Fruit fly (Drosophila melanogaster) whole organism, embryonic: Measurements from ENCODE around the gene CG7054.
A peak's percentile ranks its signal among the peaks of the same experiment; 100 is the strongest.

ENCODE experiments used
- BEAF-32 ChIP-seq: fragments of 200-800 bp; sonication (Bioruptor generic); optimal IDR thresholded peaks from 3 replicates; lab custom pipeline; 2017; ENCODE audit warnings: missing biosample characterization, missing genetic modification characterization, mild to moderate bottlenecking, moderate library complexity, missing genetic modification reagents
- Bdp1 ChIP-seq: fragments of 200-800 bp; sonication (Bioruptor generic); optimal IDR thresholded peaks from 3 replicates; lab custom pipeline; 2016; ENCODE audit warnings: missing biosample characterization, missing genetic modification characterization
- C15 ChIP-seq: fragments of 200-800 bp; sonication (Bioruptor generic); IDR thresholded peaks from 3 replicates; pipeline ENCODE4 v1.3.6; 2022; ENCODE audit warnings: missing biosample characterization, missing genetic modification characterization
- CG11093 ChIP-seq: fragments of 200-800 bp; sonication (Bioruptor generic); IDR thresholded peaks from 3 replicates; pipeline ENCODE4 v1.3.6; 2022; ENCODE audit warnings: missing biosample characterization, missing genetic modification characterization
- CG11560 ChIP-seq: fragments of 200-800 bp; sonication (Bioruptor generic); IDR thresholded peaks from 3 replicates; pipeline ENCODE4 v1.3.6; 2022; ENCODE audit warnings: missing biosample characterization, missing genetic modification characterization
- CG12071 ChIP-seq: fragments of 200-800 bp; sonication (Bioruptor generic); optimal IDR thresholded peaks from 3 replicates; lab custom pipeline; 2018; ENCODE audit warnings: missing biosample characterization, mild to moderate bottlenecking, missing genetic modification characterization
- CG12299 ChIP-seq: fragments of 200-800 bp; sonication (Bioruptor generic); optimal IDR thresholded peaks from 2 replicates; lab custom pipeline; 2018; ENCODE audit warnings: missing biosample characterization, mild to moderate bottlenecking, missing genetic modification characterization
- CG12391 ChIP-seq: fragments of 200-800 bp; sonication (Bioruptor generic); optimal IDR thresholded peaks from 3 replicates; lab custom pipeline; 2018; ENCODE audit warnings: missing biosample characterization, mild to moderate bottlenecking, missing genetic modification characterization, moderate library complexity
- CG13894 ChIP-seq: fragments of 200-800 bp; sonication (Bioruptor generic); optimal IDR thresholded peaks from 3 replicates; lab custom pipeline; 2018; ENCODE audit warnings: missing biosample characterization, mild to moderate bottlenecking, missing genetic modification characterization, moderate library complexity
- CG14441 ChIP-seq: fragments of 200-800 bp; sonication (Bioruptor generic); IDR thresholded peaks from 2 replicates; pipeline ENCODE4 v1.3.6; 2022; ENCODE audit warnings: missing biosample characterization, missing genetic modification characterization
- CG14710 ChIP-seq: fragments of 200-800 bp; sonication (Bioruptor generic); optimal IDR thresholded peaks from 3 replicates; lab custom pipeline; 2019; ENCODE audit warnings: missing biosample characterization, mild to moderate bottlenecking, missing genetic modification characterization, moderate library complexity
- CG1529 ChIP-seq: fragments of 200-800 bp; sonication (Bioruptor generic); optimal IDR thresholded peaks from 3 replicates; lab custom pipeline; 2018; ENCODE audit warnings: missing biosample characterization, missing genetic modification characterization
- CG15696 ChIP-seq: fragments of 200-800 bp; sonication (Bioruptor generic); optimal IDR thresholded peaks from 2 replicates; lab custom pipeline; 2019; ENCODE audit warnings: missing biosample characterization, mild to moderate bottlenecking, missing genetic modification characterization, moderate library complexity
- CG1602 ChIP-seq: fragments of 200-800 bp; sonication (Bioruptor generic); optimal IDR thresholded peaks from 3 replicates; lab custom pipeline; 2016; ENCODE audit warnings: missing biosample characterization, missing genetic modification characterization
- CG17361 ChIP-seq: fragments of 200-800 bp; sonication (Bioruptor generic); IDR thresholded peaks from 3 replicates; pipeline ENCODE4 v1.3.6; 2022; ENCODE audit warnings: missing biosample characterization, missing genetic modification characterization
- CG31365 ChIP-seq: fragments of 200-800 bp; sonication (Bioruptor generic); optimal IDR thresholded peaks from 2 replicates; lab custom pipeline; 2018; ENCODE audit warnings: missing biosample characterization, mild to moderate bottlenecking, missing genetic modification characterization
- CG3281 ChIP-seq: fragments of 200-800 bp; sonication (Bioruptor generic); optimal IDR thresholded peaks from 3 replicates; lab custom pipeline; 2017; ENCODE audit warnings: missing biosample characterization, mild to moderate bottlenecking, missing genetic modification characterization
- CG33213 ChIP-seq: fragments of 200-800 bp; sonication (Bioruptor generic); optimal IDR thresholded peaks from 3 replicates; lab custom pipeline; 2016; ENCODE audit warnings: missing biosample characterization, missing genetic modification characterization
- CG3847 ChIP-seq: fragments of 200-800 bp; sonication (Bioruptor generic); IDR thresholded peaks from 2 replicates; pipeline ENCODE4 v1.3.6; 2022; ENCODE audit warnings: missing biosample characterization, missing genetic modification characterization
- CG3995 ChIP-seq: fragments of 200-800 bp; sonication (Bioruptor generic); optimal IDR thresholded peaks from 3 replicates; lab custom pipeline; 2016; ENCODE audit warnings: missing biosample characterization, missing genetic modification characterization
- CG4282 ChIP-seq: fragments of 200-800 bp; sonication (Bioruptor generic); optimal IDR thresholded peaks from 2 replicates; lab custom pipeline; 2016; ENCODE audit warnings: missing biosample characterization, missing genetic modification characterization
- CG4617 ChIP-seq: fragments of 200-800 bp; sonication (Bioruptor generic); optimal IDR thresholded peaks from 3 replicates; lab custom pipeline; 2016; ENCODE audit warnings: missing biosample characterization, missing genetic modification characterization, borderline replicate concordance
- CG6683 ChIP-seq: fragments of 200-800 bp; sonication (Bioruptor generic); optimal IDR thresholded peaks from 2 replicates; lab custom pipeline; 2017; ENCODE audit warnings: missing biosample characterization, mild to moderate bottlenecking, missing genetic modification characterization, missing genetic modification reagents
- CG6791 ChIP-seq: fragments of 200-800 bp; sonication (Bioruptor generic); IDR thresholded peaks from 3 replicates; pipeline ENCODE4 v1.3.6; 2022; ENCODE audit warnings: missing biosample characterization, missing genetic modification characterization; ENCODE audit not compliant: partially characterized antibody
- Dek ChIP-seq: fragments of 200-800 bp; sonication (Bioruptor generic); optimal IDR thresholded peaks from 3 replicates; lab custom pipeline; 2019; ENCODE audit warnings: missing biosample characterization, mild to moderate bottlenecking, missing genetic modification characterization, moderate library complexity
- Dll ChIP-seq: fragments of 200-800 bp; sonication (Bioruptor generic); IDR thresholded peaks from 4 replicates; pipeline ENCODE4 v1.3.6; 2022; ENCODE audit warnings: missing biosample characterization, missing genetic modification characterization; ENCODE audit not compliant: partially characterized antibody
- ERR ChIP-seq: fragments of 200-800 bp; sonication (Bioruptor generic); optimal IDR thresholded peaks from 2 replicates; lab custom pipeline; 2016; ENCODE audit warnings: missing biosample characterization, missing genetic modification characterization
- Fer1 ChIP-seq: fragments of 200-800 bp; sonication (Bioruptor generic); optimal IDR thresholded peaks from 2 replicates; lab custom pipeline; 2017; ENCODE audit warnings: missing biosample characterization, mild to moderate bottlenecking, missing genetic modification characterization
- GATAe ChIP-seq: fragments of 200-800 bp; sonication (Bioruptor generic); conservative IDR thresholded peaks from 2 replicates; pipeline ENCODE4 v1.3.6; 2022; ENCODE audit warnings: missing biosample characterization, missing genetic modification characterization
- HmgD ChIP-seq: fragments of 200-800 bp; sonication (Bioruptor generic); optimal IDR thresholded peaks from 3 replicates; lab custom pipeline; 2016; ENCODE audit warnings: missing biosample characterization, missing genetic modification characterization
- Meics ChIP-seq: fragments of 200-800 bp; sonication (Bioruptor generic); optimal IDR thresholded peaks from 2 replicates; lab custom pipeline; 2017; ENCODE audit warnings: missing biosample characterization, mild to moderate bottlenecking, missing genetic modification characterization
- NC2α ChIP-seq: fragments of 200-800 bp; sonication (Bioruptor generic); optimal IDR thresholded peaks from 2 replicates; lab custom pipeline; 2016; ENCODE audit warnings: missing biosample characterization, missing genetic modification characterization
- bigmax ChIP-seq: fragments of 200-800 bp; sonication (Bioruptor generic); optimal IDR thresholded peaks from 2 replicates; lab custom pipeline; 2018; ENCODE audit warnings: missing biosample characterization, mild to moderate bottlenecking, missing genetic modification characterization
- bsh ChIP-seq, 2 experiments: fragments of 200-800 bp; sonication (Bioruptor generic); optimal IDR thresholded peaks; 2 replicates each; lab custom pipeline; 2017 to 2018; ENCODE audit warnings: mild to moderate bottlenecking in 2 of 2, missing biosample characterization in 2 of 2, missing genetic modification characterization in 2 of 2, moderate library complexity in 1 of 2
- corto ChIP-seq: fragments of 200-800 bp; sonication (Bioruptor generic); optimal IDR thresholded peaks from 2 replicates; lab custom pipeline; 2016; ENCODE audit warnings: missing biosample characterization, mild to moderate bottlenecking, missing genetic modification characterization, moderate library complexity
- crc ChIP-seq: fragments of 200-800 bp; sonication (Bioruptor generic); optimal IDR thresholded peaks from 2 replicates; lab custom pipeline; 2016; ENCODE audit warnings: missing biosample characterization, missing genetic modification characterization
- danr ChIP-seq: fragments of 200-800 bp; sonication (Bioruptor generic); IDR thresholded peaks from 2 replicates; pipeline ENCODE4 v1.3.6; 2022; ENCODE audit warnings: missing biosample characterization, missing genetic modification characterization
- dpn ChIP-seq, 2 experiments: fragments of 200-800 bp; sonication (Bioruptor generic); optimal IDR thresholded peaks; 3 replicates each; lab custom pipeline; 2016; ENCODE audit warnings: missing biosample characterization in 2 of 2, missing genetic modification characterization in 2 of 2
- en ChIP-seq: fragments of 200-800 bp; sonication (Bioruptor generic); optimal IDR thresholded peaks from 2 replicates; lab custom pipeline; 2016; ENCODE audit warnings: missing biosample characterization, missing genetic modification characterization
- fd3F ChIP-seq: fragments of 200-800 bp; sonication (Bioruptor generic); optimal IDR thresholded peaks from 2 replicates; lab custom pipeline; 2018; ENCODE audit warnings: missing biosample characterization, mild to moderate bottlenecking, missing genetic modification characterization, moderate library complexity
- fru ChIP-seq: fragments of >200 bp; optimal IDR thresholded peaks from 2 replicates; lab custom pipeline; 2017
- lov ChIP-seq, 2 experiments: fragments of 200-800 bp in 1 of 2; fragments of >200 bp in 1 of 2; sonication (Bioruptor generic) in 1 of 2; IDR thresholded peaks in 1 of 2; optimal IDR thresholded peaks in 1 of 2; 2 replicates in 1 of 2; 3 replicates in 1 of 2; pipeline versions ENCODE4 v1.3.6 to Lab custom; 2017 to 2022; ENCODE audit warnings: missing biosample characterization in 1 of 2, missing genetic modification characterization in 1 of 2
- nmo ChIP-seq: fragments of 200-800 bp; sonication (Bioruptor generic); optimal IDR thresholded peaks from 2 replicates; lab custom pipeline; 2018; ENCODE audit warnings: missing biosample characterization, mild to moderate bottlenecking, missing genetic modification characterization, moderate library complexity
- otp ChIP-seq: fragments of 200-800 bp; sonication (Bioruptor generic); IDR thresholded peaks from 3 replicates; pipeline ENCODE4, ENCODE4 v1.3.6; 2022; ENCODE audit warnings: missing biosample characterization, missing genetic modification characterization
- pros ChIP-seq: fragments of 200-800 bp; sonication (Bioruptor generic); optimal IDR thresholded peaks from 3 replicates; lab custom pipeline; 2019; ENCODE audit warnings: missing biosample characterization, mild to moderate bottlenecking, missing genetic modification characterization, moderate library complexity
- pzg ChIP-seq: fragments of 200-800 bp; sonication (Bioruptor generic); optimal IDR thresholded peaks from 3 replicates; lab custom pipeline; 2018; ENCODE audit warnings: missing biosample characterization, mild to moderate bottlenecking, missing genetic modification characterization, moderate library complexity
- rib ChIP-seq: fragments of 200-800 bp; sonication (Bioruptor generic); IDR thresholded peaks from 2 replicates; pipeline ENCODE4 v1.3.6; 2022; ENCODE audit warnings: missing biosample characterization, missing genetic modification characterization
- sd ChIP-seq: fragments of 200-800 bp; sonication (Bioruptor generic); optimal IDR thresholded peaks from 3 replicates; lab custom pipeline; 2018; ENCODE audit warnings: missing biosample characterization, mild to moderate bottlenecking, missing genetic modification characterization, moderate library complexity
- sim ChIP-seq: fragments of 200-800 bp; sonication (Bioruptor generic); IDR thresholded peaks from 2 replicates; pipeline ENCODE4 v1.3.6; 2022; ENCODE audit warnings: missing biosample characterization, missing genetic modification characterization
- slp2 ChIP-seq: fragments of 200-800 bp; sonication (Bioruptor generic); optimal IDR thresholded peaks from 2 replicates; lab custom pipeline; 2016; ENCODE audit warnings: missing biosample characterization, missing genetic modification characterization
- sna ChIP-seq: fragments of 200-800 bp; sonication (Bioruptor generic); IDR thresholded peaks from 2 replicates; pipeline ENCODE4 v1.3.6; 2022; ENCODE audit warnings: missing biosample characterization, missing genetic modification characterization; ENCODE audit not compliant: partially characterized antibody
- yki ChIP-seq: fragments of >200 bp; optimal IDR thresholded peaks from 3 replicates; lab custom pipeline; 2018

The CG7054 gene

dm6 chr3R:22503630-22504029 is 38.8 kb downstream of the CG7054 start (continued):
- no peak for TF ChIP-seq pzg (GFP tag; lab: Kevin White, UChicago)
- no peak for TF ChIP-seq pros (GFP tag; lab: Kevin White, UChicago)
- no peak for TF ChIP-seq CG3995
- no peak for TF ChIP-seq slp2
- TF ChIP-seq CG12299 (tag; lab: Kevin White, UChicago), result no peak
- no peak for TF ChIP-seq CG4617
- TF ChIP-seq CG12391 (tag; lab: Kevin White, UChicago), result no peak
- no peak for TF ChIP-seq CG14710 (tag; lab: Kevin White, UChicago)
- TF ChIP-seq CG1602 (GFP tag; lab: Kevin White, UChicago), result no peak
- no peak for TF ChIP-seq bsh (GFP tag; optimal IDR thresholded peaks at IDR 0.05; lab: Kevin White, UChicago)
- no peak for TF ChIP-seq sd
- no peak for TF ChIP-seq sim
- no peak for TF ChIP-seq CG4282 (GFP tag; lab: Kevin White, UChicago)
- no peak for TF ChIP-seq CG31365
- TF ChIP-seq en (GFP tag; lab: Kevin White, UChicago), result no peak
- TF ChIP-seq Dek, result no peak
- TF ChIP-seq CG11093 (GFP tag; lab: Robert Waterston, UW), result no peak
- no peak for TF ChIP-seq fd3F (GFP tag; lab: Kevin White, UChicago)
- no peak for TF ChIP-seq CG33213 (GFP tag; lab: Kevin White, UChicago)
- TF ChIP-seq ERR, result no peak
- TF ChIP-seq Bdp1, result no peak
- no peak for TF ChIP-seq danr (GFP tag; lab: Robert Waterston, UW)
- TF ChIP-seq CG13894 (tag; lab: Kevin White, UChicago), result peak; percentile 48
- TF ChIP-seq yki (lab: Kevin White, UChicago), result no peak
- no peak for TF ChIP-seq CG14441 (GFP tag; lab: Robert Waterston, UW)
- TF ChIP-seq CG15696, result no peak
- TF ChIP-seq lov (optimal IDR thresholded peaks at IDR 0.05; lab: Kevin White, UChicago), result no peak
- no peak for TF ChIP-seq lov (GFP tag; IDR thresholded peaks at IDR 0.05; lab: Robert Waterston, UW)
- no peak for TF ChIP-seq dpn (GFP tag; optimal IDR thresholded peaks at IDR 0.05; lab: Kevin White, UChicago)
- TF ChIP-seq rib, result no peak
- no peak for TF ChIP-seq NC2α (GFP tag; lab: Kevin White, UChicago)
- no peak for TF ChIP-seq Dll (GFP tag; lab: Robert Waterston, UW)
- no peak for TF ChIP-seq corto (GFP tag; lab: Kevin White, UChicago)
- TF ChIP-seq CG17361 (GFP tag; lab: Robert Waterston, UW), result no peak
- no peak for TF ChIP-seq BEAF-32 (GFP tag; lab: Kevin White, UChicago)
- TF ChIP-seq CG11560, result no peak
- peak; percentile 49 for TF ChIP-seq Fer1
- TF ChIP-seq nmo (GFP tag; lab: Kevin White, UChicago), result no peak
- TF ChIP-seq CG3847 (GFP tag; lab: Robert Waterston, UW), result no peak
- no peak for TF ChIP-seq GATAe (GFP tag; lab: Robert Waterston, UW)
- TF ChIP-seq sna, result no peak
- no peak for TF ChIP-seq C15 (GFP tag; lab: Robert Waterston, UW)
- TF ChIP-seq Meics (GFP tag; lab: Kevin White, UChicago), result peak; percentile 56
- TF ChIP-seq HmgD (GFP tag; lab: Kevin White, UChicago), result no peak
- TF ChIP-seq CG12071 (GFP tag; lab: Kevin White, UChicago), result no peak
- TF ChIP-seq crc, result no peak
- no peak for TF ChIP-seq CG1529
- TF ChIP-seq fru (lab: Kevin White, UChicago), result no peak
- TF ChIP-seq otp (GFP tag; lab: Robert Waterston, UW), result no peak
- no peak for TF ChIP-seq CG6683
- no peak for TF ChIP-seq bigmax (GFP tag; lab: Kevin White, UChicago)
- TF ChIP-seq CG6791 (GFP tag; lab: Robert Waterston, UW), result no peak
- TF ChIP-seq CG3281 (GFP tag; lab: Kevin White, UChicago), result peak; percentile 22
